Worm (Caenorhabditis elegans) whole organism, mixed stage, embryonic: ENCODE data around the gene sri-65.

Experiments
- ceh-43 ChIP-seq: fragments of 200-800 bp; sonication (Bioruptor generic); optimal IDR thresholded peaks from 2 replicates; lab custom pipeline; 2018; ENCODE audit warnings: mild to moderate bottlenecking, missing genetic modification characterization, moderate library complexity, missing compliant biosample characterization
- lin-32 ChIP-seq: fragments of 200-800 bp; sonication (Bioruptor generic); optimal IDR thresholded peaks from 2 replicates; lab custom pipeline; 2018; ENCODE audit warnings: mild to moderate bottlenecking, missing genetic modification characterization, missing compliant biosample characterization
- lsy-2 ChIP-seq: fragments of 150-350 bp; optimal IDR thresholded peaks from 2 replicates; lab custom pipeline; 2014; ENCODE audit warnings: missing biosample characterization, missing genetic modification characterization
- mab-5 ChIP-seq: fragments of 150-350 bp; optimal IDR thresholded peaks from 2 replicates; lab custom pipeline; 2014; ENCODE audit warnings: missing biosample characterization, missing genetic modification characterization
- nhr-12 ChIP-seq: fragments of 150-350 bp; optimal IDR thresholded peaks from 2 replicates; lab custom pipeline; 2014; ENCODE audit warnings: missing biosample characterization, missing genetic modification characterization
- nhr-237 ChIP-seq: fragments of 150-350 bp; optimal IDR thresholded peaks from 2 replicates; lab custom pipeline; 2014; ENCODE audit warnings: missing biosample characterization, missing genetic modification characterization
- nhr-28 ChIP-seq: fragments of 150-350 bp; optimal IDR thresholded peaks from 2 replicates; lab custom pipeline; 2014; ENCODE audit warnings: missing biosample characterization, missing genetic modification characterization
- nhr-76 ChIP-seq: sonication (generic microtip); optimal IDR thresholded peaks from 2 replicates; lab custom pipeline; 2017; ENCODE audit warnings: missing biosample characterization, missing genetic modification characterization
- unc-120 ChIP-seq: sonication (generic microtip); optimal IDR thresholded peaks from 2 replicates; lab custom pipeline; 2017; ENCODE audit warnings: missing genetic modification characterization, missing compliant biosample characterization; ENCODE audit not compliant: poor library complexity, severe bottlenecking
- unc-39 ChIP-seq: fragments of 150-350 bp; optimal IDR thresholded peaks from 2 replicates; lab custom pipeline; 2014; ENCODE audit warnings: missing biosample characterization, missing genetic modification characterization

DNA sequence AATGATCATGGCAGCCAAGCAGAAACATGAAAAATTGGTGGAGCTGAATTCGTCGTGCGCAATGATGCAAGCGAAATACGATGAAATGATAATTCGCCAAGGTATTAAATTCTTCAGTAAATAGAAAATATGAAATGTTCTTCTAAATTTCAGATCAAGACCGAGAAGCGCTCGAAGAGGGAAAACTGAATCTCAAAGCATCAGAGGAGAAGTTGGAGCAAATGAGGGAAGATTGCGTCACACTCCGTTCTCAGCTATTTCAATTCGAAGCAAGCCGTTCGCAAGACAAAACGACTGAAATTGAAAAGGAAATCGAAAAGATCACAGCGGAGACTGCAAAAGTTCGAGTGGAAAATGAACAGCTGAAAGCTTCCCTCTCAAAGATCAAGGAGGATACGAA, 18.2 kb upstream of the sri-65 start:
- no peak for TF ChIP-seq unc-39 (tag; lab: Kevin White, UChicago)
- TF ChIP-seq nhr-237 (tag; lab: Kevin White, UChicago): no peak
- no peak for TF ChIP-seq lsy-2 (tag; lab: Kevin White, UChicago)
- no peak for TF ChIP-seq lin-32
- no peak for TF ChIP-seq ceh-43
- no peak for TF ChIP-seq nhr-76 (tag; lab: Kevin White, UChicago)
- TF ChIP-seq unc-120 (tag; lab: Kevin White, UChicago): no peak
- no peak for TF ChIP-seq nhr-12 (tag; lab: Kevin White, UChicago)
- TF ChIP-seq mab-5 (tag; lab: Kevin White, UChicago): no peak
- no peak for TF ChIP-seq nhr-28 (tag; lab: Kevin White, UChicago)
